Fruit fly (Drosophila melanogaster): ENCODE data around the gene Ugt49B2.

DNA sequence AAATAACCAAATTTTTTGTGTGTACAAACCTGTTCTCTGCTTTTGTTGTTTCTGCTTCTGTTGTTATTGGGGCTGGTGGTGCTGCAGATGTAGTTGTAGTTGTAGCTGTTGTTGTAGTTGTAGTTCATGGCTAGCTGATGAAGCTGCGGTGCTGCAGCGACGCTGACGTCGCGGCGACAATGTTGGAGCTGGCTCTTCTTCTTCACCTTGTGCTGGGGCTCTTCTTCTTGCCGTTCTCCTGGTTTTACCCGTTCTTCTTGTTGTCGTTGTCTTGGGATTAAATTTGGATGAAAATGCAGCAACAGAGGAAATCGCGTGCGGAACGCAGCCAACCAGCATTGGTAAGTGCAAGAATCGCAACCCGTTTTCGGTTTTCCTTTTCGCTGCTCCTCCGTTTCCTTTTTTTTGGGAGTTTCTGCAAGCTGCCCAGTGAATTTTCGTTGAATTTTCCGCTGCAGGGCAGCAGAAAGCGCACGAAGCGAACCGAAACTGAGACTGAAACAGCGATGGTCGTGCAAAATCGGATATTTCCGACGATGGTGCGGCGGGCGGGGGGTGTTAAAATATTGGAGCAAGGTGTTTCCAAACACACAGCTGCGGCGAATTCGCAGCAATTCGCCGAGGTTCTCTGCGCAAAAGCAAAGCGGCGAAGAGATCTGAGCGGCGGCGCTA is 51.0 kb downstream of the Ugt49B2 start:
- no peak for TF ChIP-seq Ets98B (GFP tag; IDR thresholded peaks at IDR 0.05)
- TF ChIP-seq Pif1B (GFP tag; optimal IDR thresholded peaks at IDR 0.05) = no peak
- no peak for TF ChIP-seq CG14655 (GFP tag; optimal IDR thresholded peaks at IDR 0.05)
- no peak for TF ChIP-seq CG8301 (tag; optimal IDR thresholded peaks at IDR 0.05)
- TF ChIP-seq CG34367 (tag; optimal IDR thresholded peaks at IDR 0.05) = no peak
- TF ChIP-seq gl (tag; optimal IDR thresholded peaks at IDR 0.05) = no peak
- TF ChIP-seq fd96Ca (GFP tag; IDR thresholded peaks at IDR 0.05) = no peak
- no peak for TF ChIP-seq D1 (tag; optimal IDR thresholded peaks at IDR 0.05)
- no peak for TF ChIP-seq CG12605 (GFP tag; IDR thresholded peaks at IDR 0.05)
- TF ChIP-seq EcR (GFP tag; optimal IDR thresholded peaks at IDR 0.05) = peak; percentile 37

Data from whole organism, pupa.